Fruit fly (Drosophila melanogaster): Measurements from ENCODE around the gene CG3793.
A peak's percentile ranks its signal among the peaks of the same experiment; 100 is the strongest.

CG3793 gene

dm6 chr2L:15761409-15762407 is 2.3 kb upstream of the CG3793 start (continued):
- TF ChIP-seq repo (GFP tag; optimal IDR thresholded peaks at IDR 0.05) (no peak), NfI (GFP tag; optimal IDR thresholded peaks at IDR 0.05) (peak; percentile 44), psq (GFP tag; optimal IDR thresholded peaks at IDR 0.05) (no peak), ranshi (GFP tag; IDR thresholded peaks at IDR 0.05) (peak; percentile 70; the same call in 1 of the 2 replicates), cas (GFP tag; IDR thresholded peaks at IDR 0.05) (no peak), Hr39 (optimal IDR thresholded peaks at IDR 0.05) (no peak), CG17359 (tag; optimal IDR thresholded peaks at IDR 0.05) (peak; percentile 86), CG4328 (GFP tag; optimal IDR thresholded peaks at IDR 0.05) (peak; percentile 24), CG2889 (GFP tag; IDR thresholded peaks at IDR 0.05) (peak; percentile 58; the same call in 1 of the 3 replicates), zfh1 (GFP tag; IDR thresholded peaks at IDR 0.05) (peak; percentile 76), CkIIα-i1 (GFP tag; IDR thresholded peaks at IDR 0.05) (no peak), Dll (GFP tag; IDR thresholded peaks at IDR 0.05; ENCODE audit: partially characterized antibody) (no peak), CG6254 (GFP tag; optimal IDR thresholded peaks at IDR 0.05) (peak; percentile 72), CG10654 (GFP tag; optimal IDR thresholded peaks at IDR 0.05) (peak; percentile 35), tll (GFP tag; optimal IDR thresholded peaks at IDR 0.05) (peak in 1 of 2 experiments; percentile 29), CG7556 (GFP tag; optimal IDR thresholded peaks at IDR 0.05) (peak; percentile 80), vfl (GFP tag; optimal IDR thresholded peaks at IDR 0.05) (peak; percentile 1), so (GFP tag; IDR thresholded peaks at IDR 0.05) (peak; percentile 79), tap (tag; optimal IDR thresholded peaks at IDR 0.05) (peak; percentile 76), CG8388 (GFP tag; optimal IDR thresholded peaks at IDR 0.05) (peak; percentile 72), fd102C (GFP tag; optimal IDR thresholded peaks at IDR 0.05) (no peak), ftz-f1 (GFP tag; optimal IDR thresholded peaks at IDR 0.05) (no peak), ab (GFP tag; optimal IDR thresholded peaks at IDR 0.05) (no peak), CG2120 (GFP tag; optimal IDR thresholded peaks at IDR 0.05) (peak; percentile 50), CG11723 (GFP tag; optimal IDR thresholded peaks at IDR 0.05) (peak; percentile 56), otp (GFP tag; IDR thresholded peaks at IDR 0.05) (peak; percentile 57; the same call in 1 of the 3 replicates), danr (GFP tag; IDR thresholded peaks at IDR 0.05) (peak; percentile 68), grn (GFP tag; optimal IDR thresholded peaks at IDR 0.05) (peak; percentile 1), usp (GFP tag; optimal IDR thresholded peaks at IDR 0.05) (no peak), odd (GFP tag; optimal IDR thresholded peaks at IDR 0.05) (peak; percentile 59), CG15269 (tag; optimal IDR thresholded peaks at IDR 0.05) (peak; percentile 83), nerfin-1 (tag; optimal IDR thresholded peaks at IDR 0.05) (peak; percentile 58), CG12155 (GFP tag; optimal IDR thresholded peaks at IDR 0.05) (peak; percentile 53), CG17186 (GFP tag; optimal IDR thresholded peaks at IDR 0.05) (no peak), kah (GFP tag; optimal IDR thresholded peaks at IDR 0.05) (peak; percentile 47), dati (GFP tag; IDR thresholded peaks at IDR 0.05) (0 out of 2 replicates have a peak, but pooled peaks have one; percentile 53), Ssrp (tag; optimal IDR thresholded peaks at IDR 0.05) (peak; percentile 72), twi (tag; optimal IDR thresholded peaks at IDR 0.05) (peak; percentile 56), HLH4C (GFP tag; IDR thresholded peaks at IDR 0.05; ENCODE audit: partially characterized antibody) (no peak), Deaf1 (tag; optimal IDR thresholded peaks at IDR 0.05) (no peak), ewg (GFP tag; optimal IDR thresholded peaks at IDR 0.05) (peak; percentile 34), CG1233 (GFP tag; optimal IDR thresholded peaks at IDR 0.05) (peak; percentile 65), TFAM (GFP tag; optimal IDR thresholded peaks at IDR 0.05) (no peak), B-H2 (GFP tag; optimal IDR thresholded peaks at IDR 0.05) (no peak), HLH3B (GFP tag; IDR thresholded peaks at IDR 0.05) (peak; percentile 82), CG33213 (GFP tag; optimal IDR thresholded peaks at IDR 0.05) (peak; percentile 28), Neu2 (GFP tag; optimal IDR thresholded peaks at IDR 0.05; ENCODE audit: borderline replicate concordance) (no peak), CTCF (GFP tag; optimal IDR thresholded peaks at IDR 0.05) (no peak), Dbx (GFP tag; IDR thresholded peaks at IDR 0.05) (peak; percentile 51; the same call in 1 of the 3 replicates)

Measured in whole organism, embryonic.